Fruit fly (Drosophila melanogaster) whole organism, embryonic: ENCODE data around the gene CdGAPr.

ENCODE experiments used
- Asciz ChIP-seq: fragments of 200-800 bp; sonication (Bioruptor generic); optimal IDR thresholded peaks from 2 replicates; lab custom pipeline; 2017; ENCODE audit warnings: missing biosample characterization, mild to moderate bottlenecking, missing genetic modification characterization, missing genetic modification reagents
- CG10267 ChIP-seq: fragments of 200-800 bp; sonication (Bioruptor generic); optimal IDR thresholded peaks from 2 replicates; lab custom pipeline; 2018; ENCODE audit warnings: missing biosample characterization, mild to moderate bottlenecking, missing genetic modification characterization, moderate library complexity
- CG11398 ChIP-seq: fragments of 200-800 bp; sonication (Bioruptor generic); optimal IDR thresholded peaks from 2 replicates; lab custom pipeline; 2016; ENCODE audit warnings: missing biosample characterization, missing genetic modification characterization
- CG14710 ChIP-seq: fragments of 200-800 bp; sonication (Bioruptor generic); optimal IDR thresholded peaks from 3 replicates; lab custom pipeline; 2019; ENCODE audit warnings: missing biosample characterization, mild to moderate bottlenecking, missing genetic modification characterization, moderate library complexity
- CG15479 ChIP-seq: fragments of 200-800 bp; sonication (Bioruptor generic); optimal IDR thresholded peaks from 3 replicates; lab custom pipeline; 2019; ENCODE audit warnings: missing biosample characterization, mild to moderate bottlenecking, missing genetic modification characterization, moderate library complexity
- CG17361 ChIP-seq: fragments of 200-800 bp; sonication (Bioruptor generic); IDR thresholded peaks from 3 replicates; pipeline ENCODE4 v1.3.6; 2022; ENCODE audit warnings: missing biosample characterization, missing genetic modification characterization
- CG1832 ChIP-seq: fragments of 200-800 bp; sonication (Bioruptor generic); optimal IDR thresholded peaks from 2 replicates; lab custom pipeline; 2017; ENCODE audit warnings: missing biosample characterization, mild to moderate bottlenecking, missing genetic modification characterization, inconsistent platforms
- CG2129 ChIP-seq: fragments of 200-800 bp; sonication (Bioruptor generic); IDR thresholded peaks from 2 replicates; pipeline ENCODE4 v1.3.6; 2022; ENCODE audit warnings: missing biosample characterization, missing genetic modification characterization; ENCODE audit not compliant: partially characterized antibody
- CG2712 ChIP-seq: fragments of 200-800 bp; optimal IDR thresholded peaks from 3 replicates; lab custom pipeline; 2019; ENCODE audit warnings: missing biosample characterization, mild to moderate bottlenecking, missing genetic modification characterization, moderate library complexity
- CG30020 ChIP-seq: fragments of 200-800 bp; optimal IDR thresholded peaks from 2 replicates; lab custom pipeline; 2019; ENCODE audit warnings: missing biosample characterization, mild to moderate bottlenecking, missing genetic modification characterization, moderate library complexity
- CG34224 ChIP-seq: fragments of 200-800 bp; sonication (Bioruptor generic); IDR thresholded peaks from 3 replicates; pipeline ENCODE4 v1.3.6; 2022; ENCODE audit warnings: missing biosample characterization, missing genetic modification characterization; ENCODE audit not compliant: partially characterized antibody
- CG3726 ChIP-seq: fragments of 200-800 bp; sonication (Bioruptor generic); IDR thresholded peaks from 3 replicates; pipeline ENCODE4, ENCODE4 v1.3.6; 2022; ENCODE audit warnings: missing biosample characterization, missing genetic modification characterization
- CG4617 ChIP-seq: fragments of 200-800 bp; sonication (Bioruptor generic); optimal IDR thresholded peaks from 3 replicates; lab custom pipeline; 2016; ENCODE audit warnings: missing biosample characterization, missing genetic modification characterization, borderline replicate concordance
- CG7987 ChIP-seq: fragments of 200-800 bp; sonication (Bioruptor generic); optimal IDR thresholded peaks from 2 replicates; lab custom pipeline; 2018; ENCODE audit warnings: missing biosample characterization, mild to moderate bottlenecking, missing genetic modification characterization, moderate library complexity
- CG8290 ChIP-seq, 3 experiments: fragments of 200-800 bp; sonication (Bioruptor generic); optimal IDR thresholded peaks; 2 replicates each; lab custom pipeline; 2016 to 2019; ENCODE audit warnings: missing biosample characterization in 3 of 3, missing genetic modification characterization in 3 of 3, mild to moderate bottlenecking in 2 of 3, moderate library complexity in 1 of 3
- Camta ChIP-seq: fragments of 200-800 bp; sonication (Bioruptor generic); optimal IDR thresholded peaks from 2 replicates; lab custom pipeline; 2016; ENCODE audit warnings: missing biosample characterization, missing genetic modification characterization
- CoRest ChIP-seq: fragments of 200-800 bp; sonication (Bioruptor generic); optimal IDR thresholded peaks from 3 replicates; lab custom pipeline; 2018; ENCODE audit warnings: missing biosample characterization, mild to moderate bottlenecking, missing genetic modification characterization, moderate library complexity
- CrebB ChIP-seq: fragments of 200-800 bp; sonication (Bioruptor generic); optimal IDR thresholded peaks from 3 replicates; lab custom pipeline; 2018; ENCODE audit warnings: missing biosample characterization, mild to moderate bottlenecking, missing genetic modification characterization
- Dbx ChIP-seq: fragments of 200-800 bp; sonication (Bioruptor generic); IDR thresholded peaks from 3 replicates; pipeline ENCODE4 v1.3.6; 2022; ENCODE audit warnings: missing biosample characterization, missing genetic modification characterization
- Dp ChIP-seq: fragments of 200-800 bp; sonication (Bioruptor generic); optimal IDR thresholded peaks from 2 replicates; lab custom pipeline; 2018; ENCODE audit warnings: missing biosample characterization, mild to moderate bottlenecking, missing genetic modification characterization, moderate library complexity
- Drgx ChIP-seq: fragments of 200-800 bp; sonication (Bioruptor generic); IDR thresholded peaks from 2 replicates; pipeline ENCODE4 v1.3.6; 2022; ENCODE audit warnings: missing biosample characterization, missing genetic modification characterization
- E2f2 ChIP-seq: fragments of 200-800 bp; sonication (Bioruptor generic); IDR thresholded peaks from 2 replicates; pipeline ENCODE4 v1.3.6; 2022; ENCODE audit warnings: missing biosample characterization, missing genetic modification characterization
- Ets65A ChIP-seq: fragments of 200-800 bp; sonication (Bioruptor generic); peaks from one replicate; lab custom pipeline; 2016; ENCODE audit warnings: missing biosample characterization, missing genetic modification characterization
- Fer2 ChIP-seq: fragments of 200-800 bp; sonication (Bioruptor generic); optimal IDR thresholded peaks from 2 replicates; lab custom pipeline; 2018; ENCODE audit warnings: missing biosample characterization, mild to moderate bottlenecking, missing genetic modification characterization, moderate library complexity
- HmgD ChIP-seq: fragments of 200-800 bp; sonication (Bioruptor generic); optimal IDR thresholded peaks from 3 replicates; lab custom pipeline; 2016; ENCODE audit warnings: missing biosample characterization, missing genetic modification characterization
- Lhr ChIP-seq: fragments of 200-800 bp; sonication (Bioruptor generic); optimal IDR thresholded peaks from 3 replicates; lab custom pipeline; 2017; ENCODE audit warnings: mild to moderate bottlenecking, missing biosample characterization, missing genetic modification reagents, missing genetic modification characterization
- MBD-R2 ChIP-seq: fragments of 200-800 bp; sonication (Bioruptor generic); IDR thresholded peaks from 2 replicates; pipeline ENCODE4 v1.3.6; 2022; ENCODE audit warnings: missing biosample characterization, missing genetic modification characterization
- MESR4 ChIP-seq: fragments of 200-800 bp; sonication (Bioruptor generic); optimal IDR thresholded peaks from 2 replicates; lab custom pipeline; 2018; ENCODE audit warnings: missing biosample characterization, mild to moderate bottlenecking, missing genetic modification characterization, moderate library complexity
- Scr ChIP-seq: fragments of 200-800 bp; sonication (Bioruptor generic); IDR thresholded peaks from 2 replicates; pipeline ENCODE4 v1.3.6; 2022; ENCODE audit warnings: missing biosample characterization, missing genetic modification characterization; ENCODE audit not compliant: partially characterized antibody
- Sry-δ ChIP-seq: fragments of 200-800 bp; sonication (Bioruptor generic); optimal IDR thresholded peaks from 2 replicates; lab custom pipeline; 2016; ENCODE audit warnings: missing biosample characterization, missing genetic modification characterization
- Trl ChIP-seq, 3 experiments: fragments of >200 bp in 2 of 3; fragments of 200-800 bp in 1 of 3; sonication (Bioruptor generic) in 1 of 3; optimal IDR thresholded peaks; 2 replicates in 1 of 3; 3 replicates in 2 of 3; lab custom pipeline; 2016 to 2017; ENCODE audit warnings: missing biosample characterization in 1 of 3, missing genetic modification characterization in 1 of 3
- YL-1 ChIP-seq: fragments of 200-800 bp; sonication (Bioruptor generic); optimal IDR thresholded peaks from 3 replicates; lab custom pipeline; 2017; ENCODE audit warnings: missing biosample characterization, mild to moderate bottlenecking, missing genetic modification characterization
- bigmax ChIP-seq: fragments of 200-800 bp; sonication (Bioruptor generic); optimal IDR thresholded peaks from 2 replicates; lab custom pipeline; 2018; ENCODE audit warnings: missing biosample characterization, mild to moderate bottlenecking, missing genetic modification characterization
- croc ChIP-seq: fragments of 200-800 bp; sonication (Bioruptor generic); conservative IDR thresholded peaks from 3 replicates; pipeline ENCODE4 v1.3.6; 2022; ENCODE audit warnings: missing biosample characterization, missing genetic modification characterization
- crol ChIP-seq: fragments of 200-800 bp; sonication (Bioruptor generic); IDR thresholded peaks from 2 replicates; pipeline ENCODE4 v1.3.6; 2022; ENCODE audit warnings: missing biosample characterization, missing genetic modification characterization
- dm ChIP-seq: fragments of 200-800 bp; sonication (Bioruptor generic); optimal IDR thresholded peaks from 3 replicates; lab custom pipeline; 2016; ENCODE audit warnings: missing biosample characterization, missing genetic modification characterization
- exex ChIP-seq: fragments of 200-800 bp; sonication (Bioruptor generic); optimal IDR thresholded peaks from 4 replicates; lab custom pipeline; 2018; ENCODE audit warnings: missing biosample characterization, mild to moderate bottlenecking, missing genetic modification characterization, moderate library complexity
- gem ChIP-seq: fragments of 200-800 bp; sonication (Bioruptor generic); optimal IDR thresholded peaks from 2 replicates; lab custom pipeline; 2019; ENCODE audit warnings: missing biosample characterization, mild to moderate bottlenecking, missing genetic modification characterization, moderate library complexity
- hb ChIP-seq: fragments of 200-800 bp; sonication (Bioruptor generic); IDR thresholded peaks from 3 replicates; pipeline ENCODE4 v1.3.6; 2022; ENCODE audit warnings: missing biosample characterization, missing genetic modification characterization; ENCODE audit not compliant: partially characterized antibody
- jing ChIP-seq: fragments of 200-800 bp; sonication (Bioruptor generic); optimal IDR thresholded peaks from 2 replicates; lab custom pipeline; 2018; ENCODE audit warnings: missing biosample characterization, mild to moderate bottlenecking, missing genetic modification characterization
- jumu ChIP-seq: fragments of 200-800 bp; sonication (Bioruptor generic); optimal IDR thresholded peaks from 3 replicates; lab custom pipeline; 2016; ENCODE audit warnings: missing biosample characterization, missing genetic modification characterization
- p53 ChIP-seq: fragments of 200-800 bp; sonication (Bioruptor generic); optimal IDR thresholded peaks from 2 replicates; lab custom pipeline; 2016; ENCODE audit warnings: missing biosample characterization, missing genetic modification characterization
- pita ChIP-seq: fragments of 200-800 bp; sonication (Bioruptor generic); optimal IDR thresholded peaks from 2 replicates; lab custom pipeline; 2017; ENCODE audit warnings: missing biosample characterization, mild to moderate bottlenecking, missing genetic modification characterization
- pzg ChIP-seq: fragments of 200-800 bp; sonication (Bioruptor generic); optimal IDR thresholded peaks from 3 replicates; lab custom pipeline; 2018; ENCODE audit warnings: missing biosample characterization, mild to moderate bottlenecking, missing genetic modification characterization, moderate library complexity
- shn ChIP-seq: fragments of 200-800 bp; sonication (Bioruptor generic); optimal IDR thresholded peaks from 3 replicates; lab custom pipeline; 2016; ENCODE audit warnings: missing biosample characterization, missing genetic modification characterization
- sna ChIP-seq: fragments of 200-800 bp; sonication (Bioruptor generic); IDR thresholded peaks from 2 replicates; pipeline ENCODE4 v1.3.6; 2022; ENCODE audit warnings: missing biosample characterization, missing genetic modification characterization; ENCODE audit not compliant: partially characterized antibody
- tna ChIP-seq: fragments of 200-800 bp; sonication (Bioruptor generic); IDR thresholded peaks from 2 replicates; pipeline ENCODE4 v1.3.6; 2022; ENCODE audit warnings: missing biosample characterization, missing genetic modification characterization; ENCODE audit not compliant: partially characterized antibody
- vvl ChIP-seq: fragments of 200-800 bp; sonication (Bioruptor generic); IDR thresholded peaks from 2 replicates; pipeline ENCODE4 v1.3.6; 2022; ENCODE audit warnings: missing biosample characterization, missing genetic modification characterization

CdGAPr gene

dm6 chr2L:19735635-19736109, 56.0 kb downstream of the CdGAPr start, which contains the start of the genes CG10462 and Nf-YB (continued):
- no peak for TF ChIP-seq CG17361 (GFP tag; lab: Robert Waterston, UW)
- no peak for TF ChIP-seq CG2712 (tag; lab: Kevin White, UChicago)
- no peak for TF ChIP-seq CG1832 (GFP tag; lab: Kevin White, UChicago)
- TF ChIP-seq croc (GFP tag; lab: Robert Waterston, UW) = no peak
- peak; percentile 66 for TF ChIP-seq HmgD (GFP tag; lab: Kevin White, UChicago)
- no peak for TF ChIP-seq CG7987 (GFP tag; lab: Kevin White, UChicago)
- TF ChIP-seq CG4617 (GFP tag; lab: Kevin White, UChicago) = peak; percentile 54
- TF ChIP-seq sna (GFP tag; lab: Robert Waterston, UW) = peak; percentile 73
- TF ChIP-seq vvl (GFP tag; lab: Robert Waterston, UW) = no peak
- TF ChIP-seq CG15479 (GFP tag; lab: Kevin White, UChicago) = peak; percentile 74
- no peak for TF ChIP-seq Fer2 (tag; lab: Kevin White, UChicago)
- peak; percentile 69 for TF ChIP-seq YL-1 (GFP tag; lab: Kevin White, UChicago)
- TF ChIP-seq Drgx = no peak
- TF ChIP-seq CG2129 = peak; percentile 42; the same call in 1 of the 2 replicates
- TF ChIP-seq CrebB (tag; lab: Kevin White, UChicago) = no peak
- peak; percentile 92 for TF ChIP-seq tna (GFP tag; lab: Robert Waterston, UW)
- TF ChIP-seq Asciz (GFP tag; lab: Kevin White, UChicago) = no peak
- peak; percentile 60 for TF ChIP-seq CG8290 (GFP tag; optimal IDR thresholded peaks at IDR 0.05; lab: Kevin White, UChicago)
- TF ChIP-seq CG8290 (tag; optimal IDR thresholded peaks at IDR 0.05; lab: Kevin White, UChicago) = no peak
- TF ChIP-seq MESR4 (GFP tag; lab: Kevin White, UChicago) = peak; percentile 54
- peak; percentile 6 for TF ChIP-seq jumu (GFP tag; lab: Kevin White, UChicago)
- TF ChIP-seq hb (GFP tag; lab: Robert Waterston, UW) = peak; percentile 96
- TF ChIP-seq pzg = peak; percentile 89
- TF ChIP-seq jing (GFP tag; lab: Kevin White, UChicago) = no peak
- peak; percentile 80 for TF ChIP-seq bigmax (GFP tag; lab: Kevin White, UChicago)
- TF ChIP-seq Dbx (GFP tag; lab: Robert Waterston, UW) = 0 out of 3 replicates have a peak, but pooled peaks have one; percentile 15
- no peak for TF ChIP-seq pita
- TF ChIP-seq crol (GFP tag; lab: Robert Waterston, UW) = no peak
- peak; percentile 27 to 50 for TF ChIP-seq Trl (optimal IDR thresholded peaks at IDR 0.05; lab: Kevin White, UChicago)
- no peak for TF ChIP-seq Trl (GFP tag; optimal IDR thresholded peaks at IDR 0.05; lab: Kevin White, UChicago)
- TF ChIP-seq Sry-δ (GFP tag; lab: Kevin White, UChicago) = peak; percentile 88
- TF ChIP-seq MBD-R2 = peak; percentile 87
- TF ChIP-seq Lhr (GFP tag; lab: Kevin White, UChicago) = peak; percentile 79
- peak; percentile 18 for TF ChIP-seq p53 (GFP tag; lab: Kevin White, UChicago)
- TF ChIP-seq Dp (GFP tag; lab: Kevin White, UChicago) = peak; percentile 42
- TF ChIP-seq shn = no peak
- no peak for TF ChIP-seq Camta
- no peak for TF ChIP-seq CG11398 (GFP tag; lab: Kevin White, UChicago)
- peak; percentile 42 for TF ChIP-seq CG14710 (tag; lab: Kevin White, UChicago)
- TF ChIP-seq CG10267 = peak; percentile 7
- TF ChIP-seq dm (GFP tag; lab: Kevin White, UChicago) = peak; percentile 78
- peak; percentile 56 for TF ChIP-seq E2f2 (GFP tag; lab: Robert Waterston, UW)
- TF ChIP-seq Ets65A (GFP tag; lab: Kevin White, UChicago) = peak; percentile 88
- peak; percentile 86 for TF ChIP-seq Scr
- TF ChIP-seq exex (tag; lab: Kevin White, UChicago) = no peak
- peak; percentile 35 for TF ChIP-seq CoRest (tag; lab: Kevin White, UChicago)
- TF ChIP-seq CG3726 (GFP tag; lab: Robert Waterston, UW) = no peak
- TF ChIP-seq CG34224 = peak; percentile 88
- TF ChIP-seq CG30020 (tag; lab: Kevin White, UChicago) = peak; percentile 20
- TF ChIP-seq gem (tag; lab: Kevin White, UChicago) = no peak
